Worm (Caenorhabditis elegans) whole organism, midembryonic: ENCODE results near the gene elt-1.

Experiments used
- T22C8.4 ChIP-seq: fragments of 200-800 bp; sonication (Bioruptor generic); IDR thresholded peaks from 2 replicates; pipeline ENCODE4 v1.3.6; 2022; ENCODE audit warnings: missing genetic modification characterization, missing compliant biosample characterization
- cog-1 ChIP-seq: sonication (generic microtip); optimal IDR thresholded peaks from 2 replicates; lab custom pipeline; 2016; ENCODE audit warnings: missing genetic modification characterization, missing compliant biosample characterization
- flt-1 ChIP-seq: fragments of 200-800 bp; sonication (Bioruptor generic); IDR thresholded peaks from 2 replicates; pipeline ENCODE4 v1.3.6; 2022; ENCODE audit warnings: missing genetic modification characterization, missing compliant biosample characterization
- klf-2 ChIP-seq: fragments of 200-800 bp; sonication (Bioruptor generic); conservative IDR thresholded peaks from 2 replicates; pipeline ENCODE4 v1.3.6; 2022; ENCODE audit warnings: missing genetic modification reagents, missing genetic modification characterization, missing compliant biosample characterization
- med-1 ChIP-seq: sonication (generic microtip); optimal IDR thresholded peaks from 2 replicates; lab custom pipeline; 2017; ENCODE audit warnings: missing genetic modification characterization, mild to moderate bottlenecking, missing compliant biosample characterization, antibody characterized with exemption, missing genetic modification reagents; ENCODE audit not compliant: insufficient read depth
- ref-1 ChIP-seq: fragments of 200-800 bp; sonication (Bioruptor generic); conservative IDR thresholded peaks from 2 replicates; pipeline ENCODE4 v1.3.6; 2022; ENCODE audit warnings: missing genetic modification reagents, missing genetic modification characterization, missing compliant biosample characterization
- tab-1 ChIP-seq: fragments of 200-800 bp; sonication (Bioruptor generic); IDR thresholded peaks from 2 replicates; pipeline ENCODE4 v1.3.6; 2022; ENCODE audit warnings: missing genetic modification characterization, missing compliant biosample characterization
- ztf-23 ChIP-seq: fragments of 200-800 bp; sonication (Bioruptor generic); IDR thresholded peaks from 2 replicates; pipeline ENCODE4 v1.3.6; 2022; ENCODE audit warnings: missing genetic modification reagents, missing genetic modification characterization, missing compliant biosample characterization
- ztf-29 ChIP-seq: fragments of 200-800 bp; sonication (Bioruptor generic); IDR thresholded peaks from 2 replicates; pipeline ENCODE4 v1.3.6; 2022; ENCODE audit warnings: missing genetic modification reagents, missing genetic modification characterization, missing compliant biosample characterization

The elt-1 gene

DNA sequence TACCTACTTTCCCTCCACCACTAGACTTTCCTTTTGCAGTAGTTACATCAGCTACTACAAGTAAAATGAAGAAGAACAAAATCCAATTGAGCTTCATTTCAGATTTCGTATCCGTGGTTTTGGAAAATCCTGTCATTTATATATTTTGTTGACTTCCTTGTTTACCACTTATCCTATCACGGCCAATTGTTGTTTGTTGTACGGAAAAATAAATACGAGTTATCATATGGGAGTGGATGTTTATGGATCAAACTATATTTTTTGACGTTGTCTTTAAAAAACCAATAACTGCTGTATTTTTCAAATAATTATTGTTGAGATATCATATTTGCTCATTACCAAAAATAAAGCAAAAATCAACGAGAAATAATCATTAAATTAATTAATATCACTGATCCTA lies 8.5 kb downstream of the elt-1 start, which contains the start of gene W09C2.9:
TSS of gene W09C2.9 (minus strand) at position 101 of the 400 bp plus-strand sequence.
- TF ChIP-seq med-1 (GFP tag; lab: Kevin White, UChicago) = no peak
- no peak for TF ChIP-seq cog-1 (tag; lab: Kevin White, UChicago)
- no peak for TF ChIP-seq flt-1 (GFP tag; lab: Robert Waterston, UW)
- no peak for TF ChIP-seq ztf-29 (GFP tag; lab: Robert Waterston, UW)
- no peak for TF ChIP-seq ztf-23 (GFP tag; lab: Robert Waterston, UW)
- no peak for TF ChIP-seq tab-1 (GFP tag; lab: Robert Waterston, UW)
- TF ChIP-seq klf-2 (GFP tag; lab: Robert Waterston, UW) = no peak

DNA sequence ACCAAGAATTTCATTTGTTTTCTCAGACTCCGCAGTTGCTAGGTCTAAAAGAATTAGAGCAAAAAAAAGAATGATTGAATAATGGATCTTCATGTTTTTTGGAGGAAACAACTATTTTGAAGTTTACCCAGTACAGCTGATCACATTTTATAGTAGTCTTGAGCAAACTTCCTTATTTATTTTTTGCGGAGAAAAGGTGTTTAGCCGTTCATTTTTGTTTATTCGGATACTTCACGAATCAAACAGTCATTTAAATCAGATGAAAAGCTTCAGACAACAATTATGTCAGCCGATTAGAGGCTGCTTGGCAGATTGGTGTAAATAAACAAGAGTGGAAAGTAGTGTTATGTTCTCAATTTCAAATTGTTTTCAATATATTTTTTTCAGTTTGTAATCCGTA lies 9.5 kb downstream of the elt-1 start, which contains the start of gene W09C2.8:
TSS of gene W09C2.8 (minus strand) at position 101 of the 400 bp plus-strand sequence.
- TF ChIP-seq T22C8.4 (GFP tag; lab: Robert Waterston, UW) = no peak
- no peak for TF ChIP-seq flt-1 (GFP tag; lab: Robert Waterston, UW)
- no peak for TF ChIP-seq ref-1
- TF ChIP-seq ztf-23 (GFP tag; lab: Robert Waterston, UW) = no peak
- no peak for TF ChIP-seq tab-1 (GFP tag; lab: Robert Waterston, UW)
- no peak for TF ChIP-seq ztf-29 (GFP tag; lab: Robert Waterston, UW)
- no peak for TF ChIP-seq klf-2 (GFP tag; lab: Robert Waterston, UW)
- TF ChIP-seq med-1 (GFP tag; lab: Kevin White, UChicago) = no peak
- no peak for TF ChIP-seq cog-1 (tag; lab: Kevin White, UChicago)

DNA sequence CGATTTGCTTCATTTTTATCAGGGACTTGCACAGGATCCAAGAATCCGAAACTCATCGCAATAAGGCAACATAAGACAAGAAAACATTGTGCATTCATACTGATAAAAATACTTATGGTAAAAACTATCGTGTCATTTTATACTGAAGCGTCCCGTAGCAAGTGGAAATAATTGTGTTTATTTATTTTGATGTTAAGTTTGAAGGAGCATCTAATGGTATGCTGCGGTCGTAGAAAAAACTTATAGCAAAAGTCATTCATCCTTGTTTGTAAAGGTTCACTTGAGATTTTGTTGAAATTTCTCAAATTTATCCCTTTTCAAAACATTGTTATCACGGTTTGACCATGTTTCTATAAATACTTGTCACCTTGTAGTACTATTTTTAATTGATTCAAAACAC lies 10.2 kb downstream of the elt-1 start, which contains the start of gene W09C2.10:
TSS of gene W09C2.10 (minus strand) at position 101 of the 400 bp plus-strand sequence.
- TF ChIP-seq T22C8.4 (GFP tag; lab: Robert Waterston, UW) (no peak), klf-2 (GFP tag; lab: Robert Waterston, UW) (no peak), ztf-29 (GFP tag; lab: Robert Waterston, UW) (no peak), tab-1 (GFP tag; lab: Robert Waterston, UW) (no peak), med-1 (GFP tag; lab: Kevin White, UChicago) (no peak), ref-1 (no peak), flt-1 (GFP tag; lab: Robert Waterston, UW) (no peak), ztf-23 (GFP tag; lab: Robert Waterston, UW) (no peak), cog-1 (tag; lab: Kevin White, UChicago) (no peak)

DNA sequence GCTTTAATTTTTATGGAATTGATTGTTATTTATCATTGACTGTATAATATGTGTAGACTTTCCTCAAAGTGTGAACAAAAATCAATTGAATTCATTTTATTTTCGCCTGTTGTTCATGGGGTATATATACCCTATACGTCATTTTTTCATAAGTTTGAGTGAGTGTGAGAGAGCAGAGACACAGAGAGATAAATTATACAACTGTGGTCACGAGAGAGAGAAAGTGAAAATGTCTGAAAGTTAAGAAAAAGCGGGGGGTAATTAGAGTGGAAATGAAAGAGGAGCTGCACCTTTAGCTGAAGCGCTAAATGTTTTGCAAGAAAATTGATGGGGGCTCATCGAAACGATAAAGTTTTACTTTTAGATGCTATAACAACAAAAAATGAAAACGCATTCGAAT lies 11.0 kb downstream of the elt-1 start:
- no peak for TF ChIP-seq med-1 (GFP tag; lab: Kevin White, UChicago)
- no peak for TF ChIP-seq tab-1 (GFP tag; lab: Robert Waterston, UW)
- TF ChIP-seq ref-1 = no peak
- no peak for TF ChIP-seq cog-1 (tag; lab: Kevin White, UChicago)
- TF ChIP-seq ztf-29 (GFP tag; lab: Robert Waterston, UW) = no peak
- TF ChIP-seq klf-2 (GFP tag; lab: Robert Waterston, UW) = no peak
- no peak for TF ChIP-seq T22C8.4 (GFP tag; lab: Robert Waterston, UW)
- no peak for TF ChIP-seq ztf-23 (GFP tag; lab: Robert Waterston, UW)
- TF ChIP-seq flt-1 (GFP tag; lab: Robert Waterston, UW) = no peak

DNA sequence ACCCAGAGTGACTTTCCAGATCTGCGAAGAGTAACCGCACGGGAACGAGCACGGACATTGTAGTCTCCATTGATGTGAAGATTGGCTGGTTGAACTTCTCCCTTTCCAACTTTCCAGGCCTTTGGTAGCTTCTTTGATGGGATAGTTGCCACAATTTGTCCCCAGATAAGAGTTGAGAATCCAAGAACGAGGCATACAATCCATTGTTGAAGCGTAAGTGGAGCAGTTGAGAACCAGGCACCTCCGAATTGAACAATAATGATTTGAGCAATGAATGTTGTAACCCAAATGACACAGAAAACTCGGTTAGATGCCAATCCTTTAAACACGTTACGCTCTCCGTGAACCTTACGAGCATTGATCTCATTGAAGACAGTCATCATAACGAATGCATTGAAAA lies 12.2 kb downstream of the elt-1 start:
- TF ChIP-seq ref-1 (no peak), T22C8.4 (GFP tag; lab: Robert Waterston, UW) (no peak), med-1 (GFP tag; lab: Kevin White, UChicago) (no peak), klf-2 (GFP tag; lab: Robert Waterston, UW) (no peak), cog-1 (tag; lab: Kevin White, UChicago) (no peak), ztf-29 (GFP tag; lab: Robert Waterston, UW) (no peak), ztf-23 (GFP tag; lab: Robert Waterston, UW) (no peak), tab-1 (GFP tag; lab: Robert Waterston, UW) (no peak), flt-1 (GFP tag; lab: Robert Waterston, UW) (no peak)

DNA sequence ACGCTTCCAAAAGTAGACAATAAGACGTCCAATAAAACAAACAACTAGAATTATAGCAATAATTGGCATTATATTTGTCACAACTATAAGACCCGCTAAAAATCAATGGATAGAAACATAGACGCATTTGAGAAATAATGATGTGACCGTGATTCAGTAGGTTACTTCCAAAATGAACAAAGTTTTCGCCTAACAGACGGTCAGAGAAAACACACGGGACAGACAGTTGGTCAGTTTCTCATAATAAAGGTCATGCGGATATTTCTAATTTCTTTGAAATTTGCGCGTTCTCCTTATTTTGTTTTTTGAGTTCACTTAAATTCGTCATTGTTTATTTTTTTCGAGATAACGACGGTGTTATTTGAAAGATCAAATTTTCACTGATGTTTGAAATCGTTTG lies 16.8 kb downstream of the elt-1 start:
- TF ChIP-seq klf-2 (GFP tag; lab: Robert Waterston, UW) (no peak), med-1 (GFP tag; lab: Kevin White, UChicago) (no peak), cog-1 (tag; lab: Kevin White, UChicago) (no peak), tab-1 (GFP tag; lab: Robert Waterston, UW) (no peak), ref-1 (no peak), T22C8.4 (GFP tag; lab: Robert Waterston, UW) (no peak), flt-1 (GFP tag; lab: Robert Waterston, UW) (no peak), ztf-29 (GFP tag; lab: Robert Waterston, UW) (no peak), ztf-23 (GFP tag; lab: Robert Waterston, UW) (no peak)

DNA sequence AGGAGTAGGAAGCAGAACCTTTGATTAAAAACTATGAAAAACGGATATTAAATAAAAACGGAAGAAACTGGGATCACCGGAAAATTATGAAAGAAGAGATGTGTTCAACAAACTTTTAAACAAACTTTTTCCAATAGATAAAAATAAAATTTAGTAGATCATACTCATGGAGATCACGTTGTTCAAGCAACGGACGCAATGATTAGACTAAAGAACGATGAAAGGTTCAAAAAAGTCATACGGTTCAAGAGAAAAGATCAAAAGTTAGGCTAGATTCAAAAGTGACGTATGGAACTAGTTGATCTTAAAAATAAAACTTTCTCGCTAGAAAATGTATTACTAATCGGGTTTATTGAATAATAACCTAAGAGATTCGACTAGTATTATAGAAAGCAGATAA lies 17.3 kb downstream of the elt-1 start:
- no peak for TF ChIP-seq ztf-23 (GFP tag; lab: Robert Waterston, UW)
- no peak for TF ChIP-seq T22C8.4 (GFP tag; lab: Robert Waterston, UW)
- no peak for TF ChIP-seq ztf-29 (GFP tag; lab: Robert Waterston, UW)
- TF ChIP-seq med-1 (GFP tag; lab: Kevin White, UChicago) = no peak
- no peak for TF ChIP-seq ref-1

DNA sequence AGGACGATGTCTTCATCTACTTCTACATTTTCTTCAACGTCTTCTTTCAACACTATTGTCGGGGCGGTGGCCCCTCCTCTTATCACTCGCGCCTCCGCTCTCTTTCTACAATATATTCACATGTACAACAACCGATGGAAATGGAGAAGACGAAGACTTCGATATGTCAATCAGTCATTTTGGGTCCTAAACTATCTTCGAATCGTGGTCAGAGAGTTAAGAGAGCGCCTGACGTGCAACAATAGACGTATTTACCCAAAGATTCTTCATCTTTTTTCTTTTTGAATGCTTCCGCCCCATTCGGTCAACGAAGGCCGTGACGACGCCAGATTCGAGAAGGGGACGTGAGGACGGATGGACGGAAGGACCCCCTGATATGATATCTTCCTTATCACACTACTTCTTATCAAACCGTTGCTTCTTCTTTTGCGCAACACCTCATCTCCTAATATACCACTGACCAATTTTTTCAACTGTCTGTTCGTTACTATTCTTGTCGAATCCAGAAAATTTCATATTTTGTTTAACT lies 18.2 kb downstream of the elt-1 start:
- TF ChIP-seq cog-1 (tag; lab: Kevin White, UChicago) (no peak), flt-1 (GFP tag; lab: Robert Waterston, UW) (no peak), med-1 (GFP tag; lab: Kevin White, UChicago) (no peak), T22C8.4 (GFP tag; lab: Robert Waterston, UW) (no peak), ztf-29 (GFP tag; lab: Robert Waterston, UW) (no peak), tab-1 (GFP tag; lab: Robert Waterston, UW) (no peak), ztf-23 (GFP tag; lab: Robert Waterston, UW) (no peak), klf-2 (GFP tag; lab: Robert Waterston, UW) (no peak), ref-1 (no peak)

DNA sequence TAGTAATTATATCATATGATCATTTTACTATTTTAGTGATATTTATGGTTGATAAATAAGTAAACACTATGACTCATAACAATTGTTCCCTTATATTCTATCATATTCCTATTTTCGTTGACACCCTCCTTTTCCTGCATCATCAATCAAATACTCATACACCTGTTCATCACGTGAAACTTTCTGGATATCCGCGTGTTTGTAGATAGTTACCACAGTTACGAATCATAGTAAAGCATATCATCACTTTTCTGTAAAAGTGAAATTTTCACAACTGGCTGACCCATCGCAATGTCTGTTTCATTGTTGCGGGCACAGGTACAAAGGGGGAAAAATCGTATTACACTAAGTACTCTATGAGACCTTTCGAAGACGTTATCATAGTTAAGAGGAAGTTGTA lies 19.1 kb downstream of the elt-1 start:
- no peak for TF ChIP-seq tab-1 (GFP tag; lab: Robert Waterston, UW)
- no peak for TF ChIP-seq med-1 (GFP tag; lab: Kevin White, UChicago)
- TF ChIP-seq flt-1 (GFP tag; lab: Robert Waterston, UW) = no peak
- no peak for TF ChIP-seq ref-1
- TF ChIP-seq cog-1 (tag; lab: Kevin White, UChicago) = no peak
- TF ChIP-seq klf-2 (GFP tag; lab: Robert Waterston, UW) = no peak
- no peak for TF ChIP-seq ztf-29 (GFP tag; lab: Robert Waterston, UW)
- no peak for TF ChIP-seq T22C8.4 (GFP tag; lab: Robert Waterston, UW)
- TF ChIP-seq ztf-23 (GFP tag; lab: Robert Waterston, UW) = no peak
